Fruit fly (Drosophila melanogaster) whole organism, embryonic: ENCODE measurements around the gene ClC-c.

Experiments
- B-H2 ChIP-seq: fragments of 200-800 bp; sonication (Bioruptor generic); optimal IDR thresholded peaks from 2 replicates; lab custom pipeline; 2018; ENCODE audit warnings: missing biosample characterization, mild to moderate bottlenecking, missing genetic modification characterization
- CG10565 ChIP-seq: fragments of 200-800 bp; sonication (Bioruptor generic); optimal IDR thresholded peaks from 3 replicates; lab custom pipeline; 2016; ENCODE audit warnings: missing biosample characterization, mild to moderate bottlenecking, missing genetic modification characterization
- CG11247 ChIP-seq: fragments of 200-800 bp; sonication (Bioruptor generic); IDR thresholded peaks from 2 replicates; pipeline ENCODE4 v1.3.6; 2022; ENCODE audit warnings: missing biosample characterization, missing genetic modification characterization
- CG12104 ChIP-seq: fragments of 200-800 bp; sonication (Bioruptor generic); optimal IDR thresholded peaks from 3 replicates; lab custom pipeline; 2016; ENCODE audit warnings: missing biosample characterization, missing genetic modification characterization
- CG12391 ChIP-seq: fragments of 200-800 bp; sonication (Bioruptor generic); optimal IDR thresholded peaks from 3 replicates; lab custom pipeline; 2018; ENCODE audit warnings: missing biosample characterization, mild to moderate bottlenecking, missing genetic modification characterization, moderate library complexity
- CG12744 ChIP-seq: fragments of 200-800 bp; sonication (Bioruptor generic); optimal IDR thresholded peaks from 2 replicates; lab custom pipeline; 2016; ENCODE audit warnings: missing biosample characterization, missing genetic modification characterization
- CG13287 ChIP-seq: fragments of 200-800 bp; sonication (Bioruptor generic); IDR thresholded peaks from 2 replicates; pipeline ENCODE4 v1.3.6; 2022; ENCODE audit warnings: missing biosample characterization, missing genetic modification characterization; ENCODE audit not compliant: partially characterized antibody
- CG15479 ChIP-seq: fragments of 200-800 bp; sonication (Bioruptor generic); optimal IDR thresholded peaks from 3 replicates; lab custom pipeline; 2019; ENCODE audit warnings: missing biosample characterization, mild to moderate bottlenecking, missing genetic modification characterization, moderate library complexity
- CG30020 ChIP-seq: fragments of 200-800 bp; optimal IDR thresholded peaks from 2 replicates; lab custom pipeline; 2019; ENCODE audit warnings: missing biosample characterization, mild to moderate bottlenecking, missing genetic modification characterization, moderate library complexity
- CG31224 ChIP-seq: fragments of 200-800 bp; sonication (Bioruptor generic); IDR thresholded peaks from 2 replicates; pipeline ENCODE4 v1.3.6; 2022; ENCODE audit warnings: missing biosample characterization, missing genetic modification characterization
- CG3281 ChIP-seq: fragments of 200-800 bp; sonication (Bioruptor generic); optimal IDR thresholded peaks from 3 replicates; lab custom pipeline; 2017; ENCODE audit warnings: missing biosample characterization, mild to moderate bottlenecking, missing genetic modification characterization
- CG3726 ChIP-seq: fragments of 200-800 bp; sonication (Bioruptor generic); IDR thresholded peaks from 3 replicates; pipeline ENCODE4, ENCODE4 v1.3.6; 2022; ENCODE audit warnings: missing biosample characterization, missing genetic modification characterization
- CG42726 ChIP-seq: fragments of 200-800 bp; sonication (Bioruptor generic); IDR thresholded peaks from 2 replicates; pipeline ENCODE4 v1.3.6; 2022; ENCODE audit warnings: missing biosample characterization, missing genetic modification characterization; ENCODE audit not compliant: partially characterized antibody
- CG4404 ChIP-seq: fragments of 200-800 bp; sonication (Bioruptor generic); IDR thresholded peaks from 2 replicates; pipeline ENCODE4 v1.3.6; 2022; ENCODE audit warnings: missing biosample characterization, missing genetic modification characterization
- CG5180 ChIP-seq: fragments of 200-800 bp; sonication (Bioruptor generic); optimal IDR thresholded peaks from 3 replicates; lab custom pipeline; 2017; ENCODE audit warnings: missing biosample characterization, missing genetic modification characterization, mild to moderate bottlenecking, moderate library complexity, missing genetic modification reagents
- CG7987 ChIP-seq: fragments of 200-800 bp; sonication (Bioruptor generic); optimal IDR thresholded peaks from 2 replicates; lab custom pipeline; 2018; ENCODE audit warnings: missing biosample characterization, mild to moderate bottlenecking, missing genetic modification characterization, moderate library complexity
- CG8478 ChIP-seq: fragments of >200 bp; optimal IDR thresholded peaks from 2 replicates; lab custom pipeline; 2018
- CrebB ChIP-seq: fragments of 200-800 bp; sonication (Bioruptor generic); optimal IDR thresholded peaks from 3 replicates; lab custom pipeline; 2018; ENCODE audit warnings: missing biosample characterization, mild to moderate bottlenecking, missing genetic modification characterization
- Doc2 ChIP-seq: fragments of 200-800 bp; sonication (Bioruptor generic); IDR thresholded peaks from 2 replicates; pipeline ENCODE4 v1.3.6; 2022; ENCODE audit warnings: missing biosample characterization, missing genetic modification characterization
- E2f2 ChIP-seq: fragments of 200-800 bp; sonication (Bioruptor generic); IDR thresholded peaks from 2 replicates; pipeline ENCODE4 v1.3.6; 2022; ENCODE audit warnings: missing biosample characterization, missing genetic modification characterization
- Hsf ChIP-seq: fragments of 200-800 bp; sonication (Bioruptor generic); optimal IDR thresholded peaks from 3 replicates; lab custom pipeline; 2016; ENCODE audit warnings: missing biosample characterization, missing genetic modification characterization
- Lhr ChIP-seq: fragments of 200-800 bp; sonication (Bioruptor generic); optimal IDR thresholded peaks from 3 replicates; lab custom pipeline; 2017; ENCODE audit warnings: mild to moderate bottlenecking, missing biosample characterization, missing genetic modification reagents, missing genetic modification characterization
- MBD-R2 ChIP-seq: fragments of 200-800 bp; sonication (Bioruptor generic); IDR thresholded peaks from 2 replicates; pipeline ENCODE4 v1.3.6; 2022; ENCODE audit warnings: missing biosample characterization, missing genetic modification characterization
- Med ChIP-seq: fragments of 200-800 bp; sonication (Bioruptor generic); peaks from one replicate; lab custom pipeline; 2016; ENCODE audit warnings: missing biosample characterization, missing genetic modification characterization, mild to moderate bottlenecking, inconsistent platforms, moderate library complexity
- NC2α ChIP-seq: fragments of 200-800 bp; sonication (Bioruptor generic); optimal IDR thresholded peaks from 2 replicates; lab custom pipeline; 2016; ENCODE audit warnings: missing biosample characterization, missing genetic modification characterization
- NC2β ChIP-seq: fragments of 200-800 bp; sonication (Bioruptor generic); optimal IDR thresholded peaks from 2 replicates; lab custom pipeline; 2016; ENCODE audit warnings: missing biosample characterization, missing genetic modification characterization
- NK7.1 ChIP-seq: fragments of 200-800 bp; sonication (Bioruptor generic); optimal IDR thresholded peaks from 3 replicates; lab custom pipeline; 2016; ENCODE audit warnings: missing biosample characterization, missing genetic modification characterization
- Oli ChIP-seq: fragments of 200-800 bp; sonication (Bioruptor generic); optimal IDR thresholded peaks from 2 replicates; lab custom pipeline; 2018; ENCODE audit warnings: missing biosample characterization, mild to moderate bottlenecking, missing genetic modification characterization, moderate library complexity
- Rfx ChIP-seq: fragments of 200-800 bp; sonication (Bioruptor generic); IDR thresholded peaks from 2 replicates; pipeline ENCODE4 v1.3.6; 2022; ENCODE audit warnings: missing biosample characterization, missing genetic modification characterization
- Sox102F ChIP-seq: fragments of 200-800 bp; sonication (Bioruptor generic); optimal IDR thresholded peaks from 2 replicates; lab custom pipeline; 2018; ENCODE audit warnings: missing biosample characterization, mild to moderate bottlenecking, missing genetic modification characterization, moderate library complexity
- Vsx1 ChIP-seq: fragments of 200-800 bp; sonication (Bioruptor generic); optimal IDR thresholded peaks from 2 replicates; lab custom pipeline; 2017; ENCODE audit warnings: missing biosample characterization, mild to moderate bottlenecking, missing genetic modification characterization, missing genetic modification reagents
- amos ChIP-seq: fragments of 200-800 bp; sonication (Bioruptor generic); IDR thresholded peaks from 2 replicates; pipeline ENCODE4 v1.3.6; 2022; ENCODE audit warnings: missing biosample characterization, missing genetic modification characterization; ENCODE audit not compliant: partially characterized antibody
- ara ChIP-seq: fragments of 200-800 bp; sonication (Bioruptor generic); IDR thresholded peaks from 2 replicates; pipeline ENCODE4 v1.3.6; 2022; ENCODE audit warnings: missing biosample characterization, missing genetic modification characterization
- cad ChIP-seq: fragments of >200 bp; optimal IDR thresholded peaks from 2 replicates; lab custom pipeline; 2017; ENCODE audit warnings: missing biosample characterization, missing genetic modification characterization
- da ChIP-seq: fragments of 200-800 bp; sonication (Bioruptor generic); optimal IDR thresholded peaks from 2 replicates; lab custom pipeline; 2016; ENCODE audit warnings: missing biosample characterization, missing genetic modification characterization
- disco-r ChIP-seq: fragments of 200-800 bp; sonication (Bioruptor generic); optimal IDR thresholded peaks from 2 replicates; lab custom pipeline; 2016; ENCODE audit warnings: missing biosample characterization, missing genetic modification characterization
- fd64A ChIP-seq: fragments of 200-800 bp; sonication (Bioruptor generic); optimal IDR thresholded peaks from 3 replicates; lab custom pipeline; 2018; ENCODE audit warnings: missing biosample characterization, mild to moderate bottlenecking, missing genetic modification characterization
- ftz-f1 ChIP-seq: fragments of 200-800 bp; sonication (Bioruptor generic); optimal IDR thresholded peaks from 2 replicates; lab custom pipeline; 2016; ENCODE audit warnings: missing biosample characterization, missing genetic modification characterization
- gro ChIP-seq: fragments of 200-800 bp; sonication (Bioruptor generic); optimal IDR thresholded peaks from 2 replicates; lab custom pipeline; 2016; ENCODE audit warnings: missing biosample characterization, missing genetic modification characterization
- hkb ChIP-seq, 2 experiments: fragments of 200-800 bp in 1 of 2; fragments of >200 bp in 1 of 2; sonication (Bioruptor generic) in 1 of 2; IDR thresholded peaks in 1 of 2; optimal IDR thresholded peaks in 1 of 2; 2 replicates each; pipeline versions ENCODE4 v1.3.6 to Lab custom; 2017 to 2022; ENCODE audit warnings: missing biosample characterization in 1 of 2, missing genetic modification characterization in 1 of 2
- ken ChIP-seq: fragments of 200-800 bp; sonication (Bioruptor generic); IDR thresholded peaks from 3 replicates; pipeline ENCODE4 v1.3.6; 2022; ENCODE audit warnings: missing biosample characterization, missing genetic modification characterization
- pan ChIP-seq, 4 experiments: fragments of >200 bp in 3 of 4; fragments of 200-800 bp in 1 of 4; sonication (Bioruptor generic) in 1 of 4; optimal IDR thresholded peaks in 3 of 4; IDR thresholded peaks in 1 of 4; 2 replicates each; pipeline versions ENCODE4 v1.3.6 to Lab custom; 2017 to 2022; ENCODE audit warnings: missing biosample characterization in 2 of 4, missing genetic modification characterization in 2 of 4, mixed read lengths in 1 of 4
- pb ChIP-seq: fragments of 200-800 bp; sonication (Bioruptor generic); optimal IDR thresholded peaks from 3 replicates; lab custom pipeline; 2016; ENCODE audit warnings: missing biosample characterization, missing genetic modification characterization
- pnt ChIP-seq: fragments of 200-800 bp; sonication (Bioruptor generic); optimal IDR thresholded peaks from 3 replicates; lab custom pipeline; 2016; ENCODE audit warnings: missing biosample characterization, missing genetic modification characterization
- psq ChIP-seq: fragments of 200-800 bp; sonication (Bioruptor generic); optimal IDR thresholded peaks from 2 replicates; lab custom pipeline; 2017; ENCODE audit warnings: missing biosample characterization, missing genetic modification characterization
- unpg ChIP-seq: fragments of 200-800 bp; sonication (Bioruptor generic); optimal IDR thresholded peaks from 3 replicates; lab custom pipeline; 2018; ENCODE audit warnings: missing biosample characterization, mild to moderate bottlenecking, missing genetic modification characterization, moderate library complexity
- zen ChIP-seq: fragments of 200-800 bp; sonication (Bioruptor generic); optimal IDR thresholded peaks from 3 replicates; lab custom pipeline; 2018; ENCODE audit warnings: missing biosample characterization, mild to moderate bottlenecking, missing genetic modification characterization, moderate library complexity
- zfh1 ChIP-seq: fragments of 200-800 bp; sonication (Bioruptor generic); IDR thresholded peaks from 3 replicates; pipeline ENCODE4 v1.3.6; 2022; ENCODE audit warnings: missing biosample characterization, missing genetic modification characterization

Gene ClC-c

DNA sequence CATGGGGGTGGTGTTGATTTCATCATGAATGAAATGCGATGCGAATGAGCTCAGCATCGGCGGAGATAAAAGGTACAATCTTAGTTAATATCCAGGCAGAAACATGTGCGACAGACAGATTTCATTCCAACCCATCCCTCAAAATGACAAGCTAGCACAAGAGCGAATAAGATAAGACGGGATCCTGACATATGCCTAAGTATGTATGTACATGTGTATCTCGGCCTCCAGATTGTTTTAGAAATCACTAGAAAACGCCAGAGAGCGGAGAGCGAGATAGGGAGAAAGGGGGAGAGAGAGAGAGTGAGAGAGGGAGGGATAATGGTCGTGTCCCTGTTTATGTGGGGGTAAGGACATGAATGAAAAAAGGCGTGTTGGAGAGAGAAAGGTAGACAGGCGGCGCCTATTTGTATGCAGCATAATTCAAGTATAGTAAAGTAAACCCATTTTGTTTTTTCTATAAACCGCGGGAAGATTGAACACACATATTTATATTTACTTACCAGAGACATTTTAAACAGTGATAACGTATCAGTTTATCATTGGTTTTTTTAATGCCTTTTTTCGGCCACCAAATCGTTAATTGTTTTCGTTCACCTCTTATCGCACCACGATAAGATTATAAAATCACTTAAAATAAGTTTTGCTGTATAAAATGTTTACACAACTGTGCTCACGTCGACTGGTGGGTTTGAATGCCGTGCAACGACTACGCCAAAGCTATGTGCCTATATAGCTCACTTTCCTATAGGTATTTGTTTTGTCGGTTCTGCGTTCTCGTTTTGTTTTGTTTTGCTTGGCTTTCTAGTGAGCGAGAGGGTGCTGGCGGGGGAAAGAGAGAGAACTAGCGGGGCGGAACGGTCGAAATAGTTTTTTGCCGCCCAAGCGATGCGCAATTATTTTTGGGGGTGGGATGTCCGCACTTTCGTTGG lies 40.0 kb upstream of the ClC-c start (continued):
- TF ChIP-seq Doc2 (GFP tag; lab: Robert Waterston, UW), result no peak
- TF ChIP-seq CG7987 (GFP tag; lab: Kevin White, UChicago), result peak; percentile 14
- TF ChIP-seq CG13287 (GFP tag; lab: Robert Waterston, UW), result no peak
- no peak for TF ChIP-seq E2f2 (GFP tag; lab: Robert Waterston, UW)
- TF ChIP-seq CG12744 (GFP tag; lab: Kevin White, UChicago), result no peak
- TF ChIP-seq zen (tag; lab: Kevin White, UChicago), result peak; percentile 29
- no peak for TF ChIP-seq Vsx1 (GFP tag; lab: Kevin White, UChicago)
- peak; percentile 40 for TF ChIP-seq CG5180
- TF ChIP-seq fd64A (GFP tag; lab: Kevin White, UChicago), result peak; percentile 57
- TF ChIP-seq Lhr (GFP tag; lab: Kevin White, UChicago), result no peak
- TF ChIP-seq hkb (optimal IDR thresholded peaks at IDR 0.05; lab: Kevin White, UChicago), result no peak
- no peak; the same call in 1 of the 2 replicates for TF ChIP-seq hkb (GFP tag; IDR thresholded peaks at IDR 0.05; lab: Robert Waterston, UW)
- TF ChIP-seq da (GFP tag; lab: Kevin White, UChicago), result no peak
- no peak for TF ChIP-seq CG30020 (tag; lab: Kevin White, UChicago)
- TF ChIP-seq CG8478 (lab: Kevin White, UChicago), result no peak
- no peak for TF ChIP-seq CG10565 (GFP tag; lab: Kevin White, UChicago)
- TF ChIP-seq ftz-f1 (GFP tag; lab: Kevin White, UChicago), result no peak
- no peak for TF ChIP-seq disco-r (GFP tag; lab: Kevin White, UChicago)
- TF ChIP-seq pnt (GFP tag; lab: Kevin White, UChicago), result no peak
- no peak for TF ChIP-seq CG31224 (GFP tag; lab: Robert Waterston, UW)
- no peak for TF ChIP-seq NC2α (GFP tag; lab: Kevin White, UChicago)
- TF ChIP-seq CG3726, result no peak
- TF ChIP-seq CG4404 (GFP tag; lab: Robert Waterston, UW), result no peak
- no peak for TF ChIP-seq zfh1 (GFP tag; lab: Robert Waterston, UW)
- TF ChIP-seq CG12391 (tag; lab: Kevin White, UChicago), result peak; percentile 22
- peak; percentile 95 for TF ChIP-seq CG15479 (GFP tag; lab: Kevin White, UChicago)
- TF ChIP-seq pan (optimal IDR thresholded peaks at IDR 0.05; lab: Kevin White, UChicago), result no peak
- TF ChIP-seq pan (GFP tag; optimal IDR thresholded peaks at IDR 0.05 in 1 of 2, IDR thresholded peaks at IDR 0.05 in 1 of 2), result peak in 1 of 2 experiments; percentile 37
- no peak; the same call in 1 of the 2 replicates for TF ChIP-seq CG42726 (GFP tag; lab: Robert Waterston, UW)
- TF ChIP-seq unpg (GFP tag; lab: Kevin White, UChicago), result peak; percentile 31
- TF ChIP-seq psq (GFP tag; lab: Kevin White, UChicago), result peak; percentile 48
- TF ChIP-seq Hsf (GFP tag; lab: Kevin White, UChicago), result no peak
- no peak for TF ChIP-seq NK7.1
- no peak for TF ChIP-seq CG12104
- no peak for TF ChIP-seq Sox102F (GFP tag; lab: Kevin White, UChicago)
- peak; percentile 61 for TF ChIP-seq CG3281 (GFP tag; lab: Kevin White, UChicago)
- peak; percentile 40; the same call in 1 of the 2 replicates for TF ChIP-seq ara (GFP tag; lab: Robert Waterston, UW)
- no peak for TF ChIP-seq Oli (tag; lab: Kevin White, UChicago)
- TF ChIP-seq NC2β (GFP tag; lab: Kevin White, UChicago), result no peak
- peak; percentile 82 for TF ChIP-seq CrebB (tag; lab: Kevin White, UChicago)
- no peak for TF ChIP-seq cad
- TF ChIP-seq MBD-R2 (GFP tag; lab: Robert Waterston, UW), result peak; percentile 28
- peak; percentile 49 for TF ChIP-seq Med (GFP tag; lab: Kevin White, UChicago)
- no peak for TF ChIP-seq amos (GFP tag; lab: Robert Waterston, UW)
- no peak for TF ChIP-seq gro (GFP tag; lab: Kevin White, UChicago)
- TF ChIP-seq pb, result no peak
- TF ChIP-seq Rfx, result peak; percentile 43; the same call in 1 of the 2 replicates
- TF ChIP-seq ken (GFP tag; lab: Robert Waterston, UW), result no peak
- no peak; the same call in 1 of the 2 replicates for TF ChIP-seq CG11247
- TF ChIP-seq B-H2 (GFP tag; lab: Kevin White, UChicago), result peak; percentile 63
